Fruit fly (Drosophila melanogaster) whole organism, embryonic: ENCODE results near the gene Fdx1.

Experiments used
- Adf1 ChIP-seq: fragments of 200-800 bp; sonication (Bioruptor generic); IDR thresholded peaks from 2 replicates; pipeline ENCODE4 v1.3.6; 2022; ENCODE audit warnings: missing biosample characterization, missing genetic modification characterization
- B-H2 ChIP-seq: fragments of 200-800 bp; sonication (Bioruptor generic); optimal IDR thresholded peaks from 2 replicates; lab custom pipeline; 2018; ENCODE audit warnings: missing biosample characterization, mild to moderate bottlenecking, missing genetic modification characterization
- CG10321 ChIP-seq: fragments of 200-800 bp; sonication (Bioruptor generic); IDR thresholded peaks from 2 replicates; pipeline ENCODE4 v1.3.6; 2022; ENCODE audit warnings: missing biosample characterization, missing genetic modification characterization
- CG10565 ChIP-seq: fragments of 200-800 bp; sonication (Bioruptor generic); optimal IDR thresholded peaks from 3 replicates; lab custom pipeline; 2016; ENCODE audit warnings: missing biosample characterization, mild to moderate bottlenecking, missing genetic modification characterization
- CG11696 ChIP-seq: fragments of 200-800 bp; sonication (Bioruptor generic); IDR thresholded peaks from 2 replicates; pipeline ENCODE4 v1.3.6; 2022; ENCODE audit warnings: missing biosample characterization, missing genetic modification characterization
- CG12219 ChIP-seq: fragments of 200-800 bp; sonication (Bioruptor generic); optimal IDR thresholded peaks from 3 replicates; lab custom pipeline; 2018; ENCODE audit warnings: missing biosample characterization, mild to moderate bottlenecking, missing genetic modification characterization
- CG13123 ChIP-seq: fragments of 200-800 bp; sonication (Bioruptor generic); optimal IDR thresholded peaks from 2 replicates; lab custom pipeline; 2016; ENCODE audit warnings: missing biosample characterization, missing genetic modification characterization
- CG13287 ChIP-seq: fragments of 200-800 bp; sonication (Bioruptor generic); IDR thresholded peaks from 2 replicates; pipeline ENCODE4 v1.3.6; 2022; ENCODE audit warnings: missing biosample characterization, missing genetic modification characterization; ENCODE audit not compliant: partially characterized antibody
- CG13296 ChIP-seq: fragments of 200-800 bp; sonication (Bioruptor generic); optimal IDR thresholded peaks from 3 replicates; lab custom pipeline; 2018; ENCODE audit warnings: missing biosample characterization, mild to moderate bottlenecking, missing genetic modification characterization
- CG1529 ChIP-seq: fragments of 200-800 bp; sonication (Bioruptor generic); optimal IDR thresholded peaks from 3 replicates; lab custom pipeline; 2018; ENCODE audit warnings: missing biosample characterization, missing genetic modification characterization
- CG1603 ChIP-seq: fragments of 200-800 bp; sonication (Bioruptor generic); optimal IDR thresholded peaks from 2 replicates; lab custom pipeline; 2019; ENCODE audit warnings: missing biosample characterization, mild to moderate bottlenecking, missing genetic modification characterization, moderate library complexity
- CG17612 ChIP-seq: fragments of 200-800 bp; sonication (Bioruptor generic); IDR thresholded peaks from 2 replicates; pipeline ENCODE4 v1.3.6; 2022; ENCODE audit warnings: missing biosample characterization, missing genetic modification characterization
- CG18599 ChIP-seq: fragments of 200-800 bp; sonication (Bioruptor generic); optimal IDR thresholded peaks from 3 replicates; lab custom pipeline; 2017; ENCODE audit warnings: missing biosample characterization, missing genetic modification characterization, mild to moderate bottlenecking, moderate library complexity, missing genetic modification reagents
- CG2199 ChIP-seq: fragments of 200-800 bp; sonication (Bioruptor generic); IDR thresholded peaks from 3 replicates; pipeline ENCODE4 v1.3.6; 2022; ENCODE audit warnings: missing biosample characterization, missing genetic modification characterization
- CG3847 ChIP-seq: fragments of 200-800 bp; sonication (Bioruptor generic); IDR thresholded peaks from 2 replicates; pipeline ENCODE4 v1.3.6; 2022; ENCODE audit warnings: missing biosample characterization, missing genetic modification characterization
- CG43689 ChIP-seq: fragments of 200-800 bp; sonication (Bioruptor generic); IDR thresholded peaks from 2 replicates; pipeline ENCODE4 v1.3.6; 2022; ENCODE audit warnings: missing biosample characterization, missing genetic modification characterization
- CG4617 ChIP-seq: fragments of 200-800 bp; sonication (Bioruptor generic); optimal IDR thresholded peaks from 3 replicates; lab custom pipeline; 2016; ENCODE audit warnings: missing biosample characterization, missing genetic modification characterization, borderline replicate concordance
- CG7839 ChIP-seq: fragments of 200-800 bp; sonication (Bioruptor generic); optimal IDR thresholded peaks from 3 replicates; lab custom pipeline; 2018; ENCODE audit warnings: missing biosample characterization, mild to moderate bottlenecking, missing genetic modification characterization, moderate library complexity
- CG9437 ChIP-seq: fragments of 200-800 bp; sonication (Bioruptor generic); optimal IDR thresholded peaks from 2 replicates; lab custom pipeline; 2018; ENCODE audit warnings: missing biosample characterization, mild to moderate bottlenecking, missing genetic modification characterization
- CG9876 ChIP-seq: fragments of 200-800 bp; sonication (Bioruptor generic); optimal IDR thresholded peaks from 2 replicates; lab custom pipeline; 2016; ENCODE audit warnings: missing biosample characterization, missing genetic modification characterization
- Chrac-16 ChIP-seq: fragments of 200-800 bp; sonication (Bioruptor generic); optimal IDR thresholded peaks from 3 replicates; lab custom pipeline; 2016; ENCODE audit warnings: missing biosample characterization, missing genetic modification characterization
- Dip2 ChIP-seq: fragments of 200-800 bp; sonication (Bioruptor generic); IDR thresholded peaks from 2 replicates; pipeline ENCODE4 v1.3.6; 2022; ENCODE audit warnings: missing biosample characterization, missing genetic modification characterization
- Dp ChIP-seq: fragments of 200-800 bp; sonication (Bioruptor generic); optimal IDR thresholded peaks from 2 replicates; lab custom pipeline; 2018; ENCODE audit warnings: missing biosample characterization, mild to moderate bottlenecking, missing genetic modification characterization, moderate library complexity
- Elba2 ChIP-seq: fragments of 200-800 bp; sonication (Bioruptor generic); optimal IDR thresholded peaks from 3 replicates; lab custom pipeline; 2016; ENCODE audit warnings: missing biosample characterization, missing genetic modification characterization
- Fer3 ChIP-seq: fragments of 200-800 bp; sonication (Bioruptor generic); optimal IDR thresholded peaks from 2 replicates; lab custom pipeline; 2018; ENCODE audit warnings: missing biosample characterization, mild to moderate bottlenecking, missing genetic modification characterization, moderate library complexity
- Gsc ChIP-seq: fragments of 200-800 bp; sonication (Bioruptor generic); IDR thresholded peaks from 2 replicates; pipeline ENCODE4 v1.3.6; 2022; ENCODE audit warnings: missing biosample characterization, missing genetic modification characterization
- Gug ChIP-seq: fragments of 200-800 bp; sonication (Bioruptor generic); IDR thresholded peaks from 4 replicates; pipeline ENCODE4 v1.3.6; 2022; ENCODE audit warnings: missing biosample characterization, missing genetic modification characterization
- Hand ChIP-seq: fragments of 200-800 bp; sonication (Bioruptor generic); optimal IDR thresholded peaks from 2 replicates; lab custom pipeline; 2017; ENCODE audit warnings: mild to moderate bottlenecking, missing biosample characterization, missing genetic modification reagents, missing genetic modification characterization
- HmgD ChIP-seq: fragments of 200-800 bp; sonication (Bioruptor generic); optimal IDR thresholded peaks from 3 replicates; lab custom pipeline; 2016; ENCODE audit warnings: missing biosample characterization, missing genetic modification characterization
- Med ChIP-seq: fragments of 200-800 bp; sonication (Bioruptor generic); peaks from one replicate; lab custom pipeline; 2016; ENCODE audit warnings: missing biosample characterization, missing genetic modification characterization, mild to moderate bottlenecking, inconsistent platforms, moderate library complexity
- Six4 ChIP-seq: fragments of 200-800 bp; sonication (Bioruptor generic); optimal IDR thresholded peaks from 2 replicates; lab custom pipeline; 2016; ENCODE audit warnings: missing biosample characterization, missing genetic modification characterization
- Sox100B ChIP-seq: fragments of 200-800 bp; sonication (Bioruptor generic); optimal IDR thresholded peaks from 3 replicates; lab custom pipeline; 2018; ENCODE audit warnings: missing biosample characterization, mild to moderate bottlenecking, missing genetic modification characterization
- ara ChIP-seq: fragments of 200-800 bp; sonication (Bioruptor generic); IDR thresholded peaks from 2 replicates; pipeline ENCODE4 v1.3.6; 2022; ENCODE audit warnings: missing biosample characterization, missing genetic modification characterization
- btn ChIP-seq: fragments of 200-800 bp; sonication (Bioruptor generic); optimal IDR thresholded peaks from 2 replicates; lab custom pipeline; 2016; ENCODE audit warnings: missing biosample characterization, missing genetic modification characterization
- chif ChIP-seq, 2 experiments: fragments of 200-800 bp; sonication (Bioruptor generic); optimal IDR thresholded peaks; 3 replicates each; lab custom pipeline; 2016; ENCODE audit warnings: missing biosample characterization in 2 of 2, missing genetic modification characterization in 2 of 2
- chm ChIP-seq: fragments of 200-800 bp; sonication (Bioruptor generic); IDR thresholded peaks from 2 replicates; pipeline ENCODE4 v1.3.6; 2022; ENCODE audit warnings: missing biosample characterization, missing genetic modification characterization
- fd96Cb ChIP-seq: fragments of 200-800 bp; sonication (Bioruptor generic); optimal IDR thresholded peaks from 2 replicates; lab custom pipeline; 2018; ENCODE audit warnings: missing biosample characterization, mild to moderate bottlenecking, missing genetic modification characterization, moderate library complexity
- gsb-n ChIP-seq: fragments of 200-800 bp; sonication (Bioruptor generic); optimal IDR thresholded peaks from 3 replicates; lab custom pipeline; 2018; ENCODE audit warnings: missing biosample characterization, mild to moderate bottlenecking, missing genetic modification characterization
- inv ChIP-seq: fragments of 200-800 bp; sonication (Bioruptor generic); IDR thresholded peaks from 2 replicates; pipeline ENCODE4 v1.3.6; 2022; ENCODE audit warnings: missing biosample characterization, missing genetic modification characterization; ENCODE audit not compliant: partially characterized antibody
- kay ChIP-seq: fragments of 200-800 bp; sonication (Bioruptor generic); optimal IDR thresholded peaks from 2 replicates; lab custom pipeline; 2016; ENCODE audit warnings: missing biosample characterization, missing genetic modification characterization
- ken ChIP-seq: fragments of 200-800 bp; sonication (Bioruptor generic); IDR thresholded peaks from 3 replicates; pipeline ENCODE4 v1.3.6; 2022; ENCODE audit warnings: missing biosample characterization, missing genetic modification characterization
- lbe ChIP-seq: fragments of 200-800 bp; sonication (Bioruptor generic); optimal IDR thresholded peaks from 2 replicates; lab custom pipeline; 2016; ENCODE audit warnings: missing biosample characterization, mild to moderate bottlenecking, missing genetic modification characterization
- otp ChIP-seq: fragments of 200-800 bp; sonication (Bioruptor generic); IDR thresholded peaks from 3 replicates; pipeline ENCODE4, ENCODE4 v1.3.6; 2022; ENCODE audit warnings: missing biosample characterization, missing genetic modification characterization
- pb ChIP-seq: fragments of 200-800 bp; sonication (Bioruptor generic); optimal IDR thresholded peaks from 3 replicates; lab custom pipeline; 2016; ENCODE audit warnings: missing biosample characterization, missing genetic modification characterization
- pfk ChIP-seq: fragments of 200-800 bp; sonication (Bioruptor generic); optimal IDR thresholded peaks from 2 replicates; lab custom pipeline; 2018; ENCODE audit warnings: missing biosample characterization, mild to moderate bottlenecking, missing genetic modification characterization, moderate library complexity
- sd ChIP-seq: fragments of 200-800 bp; sonication (Bioruptor generic); optimal IDR thresholded peaks from 3 replicates; lab custom pipeline; 2018; ENCODE audit warnings: missing biosample characterization, mild to moderate bottlenecking, missing genetic modification characterization, moderate library complexity
- trh ChIP-seq: fragments of 200-800 bp; sonication (Bioruptor generic); optimal IDR thresholded peaks from 2 replicates; lab custom pipeline; 2016; ENCODE audit warnings: missing biosample characterization, missing genetic modification characterization
- ttk ChIP-seq: fragments of 200-800 bp; sonication (Bioruptor generic); IDR thresholded peaks from 2 replicates; pipeline ENCODE4 v2.1.2; 2022; ENCODE audit warnings: missing biosample characterization, missing genetic modification characterization
- zfh2 ChIP-seq: fragments of 200-800 bp; sonication (Bioruptor generic); optimal IDR thresholded peaks from 2 replicates; lab custom pipeline; 2016; ENCODE audit warnings: missing biosample characterization, missing genetic modification characterization

Gene Fdx1

DNA sequence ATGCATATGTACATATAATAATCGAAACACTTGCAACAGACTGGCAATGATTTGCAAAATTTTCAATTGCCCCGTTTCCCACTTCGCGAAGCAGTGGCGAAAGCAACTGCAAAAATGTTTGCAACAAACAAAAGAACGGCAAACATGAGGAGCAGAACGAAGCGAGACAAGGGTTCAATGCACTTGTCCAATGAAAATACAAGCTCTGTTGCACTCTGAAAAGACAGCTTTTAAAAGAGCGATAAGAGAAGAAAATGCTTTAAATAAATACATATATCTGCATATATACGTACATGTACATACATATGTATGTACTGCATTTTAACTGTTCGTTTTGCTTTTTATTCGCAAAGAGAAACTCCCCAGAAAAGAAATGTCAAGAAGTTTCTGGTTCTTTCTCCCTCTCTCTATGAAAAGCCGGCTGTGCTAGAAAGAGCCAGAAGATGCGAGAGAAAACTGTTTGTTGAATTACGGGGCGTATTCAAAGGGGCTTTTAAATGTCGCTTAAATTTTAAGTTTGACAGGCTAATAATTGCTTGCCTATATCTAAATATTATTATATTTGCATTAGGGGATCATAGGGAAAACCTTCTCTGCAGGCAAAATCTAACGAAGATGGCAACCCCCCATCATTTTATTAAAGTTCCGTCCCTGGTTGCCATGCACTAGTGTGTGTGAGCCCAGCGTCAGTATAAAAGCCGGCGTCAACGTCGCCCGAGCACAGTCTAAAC is 12.5 kb upstream of the Fdx1 start, which contains the start of gene Hsp27 (continued):
- TF ChIP-seq Chrac-16 (GFP tag; lab: Kevin White, UChicago) (peak; percentile 98), zfh2 (GFP tag; lab: Kevin White, UChicago) (peak; percentile 96), sd (peak; percentile 90), lbe (peak; percentile 99), Fer3 (tag; lab: Kevin White, UChicago) (peak; percentile 97), pb (GFP tag; lab: Kevin White, UChicago) (peak; percentile 91), gsb-n (tag; lab: Kevin White, UChicago) (peak; percentile 98), ara (GFP tag; lab: Robert Waterston, UW) (peak; percentile 99), CG10565 (GFP tag; lab: Kevin White, UChicago) (peak; percentile 92), Six4 (GFP tag; lab: Kevin White, UChicago) (peak; percentile 97), kay (GFP tag; lab: Kevin White, UChicago) (peak; percentile 97), CG17612 (GFP tag; lab: Robert Waterston, UW) (peak; percentile 96), fd96Cb (tag; lab: Kevin White, UChicago) (peak; percentile 99), pfk (peak; percentile 24), CG9437 (peak; percentile 92), CG13287 (GFP tag; lab: Robert Waterston, UW) (no peak; the same call in 1 of the 2 replicates), CG2199 (GFP tag; lab: Robert Waterston, UW) (peak; percentile 99), Gsc (GFP tag; lab: Robert Waterston, UW) (peak; percentile 97), CG10321 (peak; percentile 80), HmgD (peak; percentile 38), Hand (GFP tag; lab: Kevin White, UChicago) (peak; percentile 92), CG13296 (GFP tag; lab: Kevin White, UChicago) (peak; percentile 95), chm (GFP tag; lab: Robert Waterston, UW) (peak; percentile 98), CG1603 (tag; lab: Kevin White, UChicago) (peak; percentile 96), CG43689 (GFP tag; lab: Robert Waterston, UW) (peak; percentile 95), Elba2 (peak; percentile 50), CG1529 (peak; percentile 98), CG12219 (GFP tag; lab: Kevin White, UChicago) (peak; percentile 94), CG3847 (GFP tag; lab: Robert Waterston, UW) (peak; percentile 96), inv (no peak), Adf1 (GFP tag; lab: Robert Waterston, UW) (peak; percentile 87), otp (GFP tag; lab: Robert Waterston, UW) (peak; percentile 97), chif (GFP tag; optimal IDR thresholded peaks at IDR 0.05; lab: Kevin White, UChicago) (peak; percentile 88 to 92), CG4617 (GFP tag; lab: Kevin White, UChicago) (peak; percentile 96), trh (GFP tag; lab: Kevin White, UChicago) (peak; percentile 96), Med (GFP tag; lab: Kevin White, UChicago) (peak; percentile 98), Gug (GFP tag; lab: Robert Waterston, UW) (peak; percentile 99), B-H2 (GFP tag; lab: Kevin White, UChicago) (peak; percentile 75), btn (GFP tag; lab: Kevin White, UChicago) (peak; percentile 94), Dp (GFP tag; lab: Kevin White, UChicago) (peak; percentile 32), Dip2 (peak; percentile 75), ttk (peak; percentile 98), CG7839 (tag; lab: Kevin White, UChicago) (peak; percentile 99), ken (peak; percentile 99), CG18599 (GFP tag; lab: Kevin White, UChicago) (peak; percentile 98), Sox100B (GFP tag; lab: Kevin White, UChicago) (peak; percentile 97), CG9876 (GFP tag; lab: Kevin White, UChicago) (peak; percentile 55), CG13123 (peak; percentile 95), CG11696 (GFP tag; lab: Robert Waterston, UW) (peak; percentile 93)
